Fruit fly (Drosophila melanogaster) whole organism, embryonic: Measurements from ENCODE around the gene CG17239.
A peak's percentile ranks its signal among the peaks of the same experiment; 100 is the strongest.

Experiments used
- BEAF-32 ChIP-seq: fragments of 200-800 bp; sonication (Bioruptor generic); optimal IDR thresholded peaks from 3 replicates; lab custom pipeline; 2017; ENCODE audit warnings: missing biosample characterization, missing genetic modification characterization, mild to moderate bottlenecking, moderate library complexity, missing genetic modification reagents
- Bgb ChIP-seq: fragments of 200-800 bp; sonication (Bioruptor generic); IDR thresholded peaks from 2 replicates; pipeline ENCODE4 v1.3.6; 2022; ENCODE audit warnings: missing biosample characterization, missing genetic modification characterization; ENCODE audit not compliant: partially characterized antibody
- Bteb2 ChIP-seq: fragments of 200-800 bp; sonication (Bioruptor generic); optimal IDR thresholded peaks from 2 replicates; lab custom pipeline; 2016; ENCODE audit warnings: missing biosample characterization, missing genetic modification characterization
- CG12391 ChIP-seq: fragments of 200-800 bp; sonication (Bioruptor generic); optimal IDR thresholded peaks from 3 replicates; lab custom pipeline; 2018; ENCODE audit warnings: missing biosample characterization, mild to moderate bottlenecking, missing genetic modification characterization, moderate library complexity
- CG12769 ChIP-seq: fragments of 200-800 bp; sonication (Bioruptor generic); optimal IDR thresholded peaks from 2 replicates; lab custom pipeline; 2019; ENCODE audit warnings: missing biosample characterization, mild to moderate bottlenecking, missing genetic modification characterization, moderate library complexity
- CG12942 ChIP-seq: fragments of 200-800 bp; sonication (Bioruptor generic); optimal IDR thresholded peaks from 3 replicates; lab custom pipeline; 2016; ENCODE audit warnings: missing biosample characterization, missing genetic modification characterization
- CG17912 ChIP-seq: fragments of 200-800 bp; sonication (Bioruptor generic); optimal IDR thresholded peaks from 2 replicates; lab custom pipeline; 2018; ENCODE audit warnings: missing biosample characterization, mild to moderate bottlenecking, missing genetic modification characterization
- CG18476 ChIP-seq: fragments of 200-800 bp; sonication (Bioruptor generic); optimal IDR thresholded peaks from 2 replicates; lab custom pipeline; 2016; ENCODE audit warnings: missing biosample characterization, mild to moderate bottlenecking, missing genetic modification characterization
- CG18619 ChIP-seq: fragments of 200-800 bp; sonication (Bioruptor generic); optimal IDR thresholded peaks from 3 replicates; lab custom pipeline; 2017; ENCODE audit warnings: missing biosample characterization, mild to moderate bottlenecking, missing genetic modification characterization
- CG2116 ChIP-seq: fragments of 200-800 bp; sonication (Bioruptor generic); optimal IDR thresholded peaks from 3 replicates; lab custom pipeline; 2018; ENCODE audit warnings: missing biosample characterization, mild to moderate bottlenecking, missing genetic modification characterization
- CG31441 ChIP-seq: fragments of 200-800 bp; sonication (Bioruptor generic); IDR thresholded peaks from 2 replicates; pipeline ENCODE4 v1.3.6; 2022; ENCODE audit warnings: missing biosample characterization, missing genetic modification characterization
- CG32772 ChIP-seq: fragments of 200-800 bp; sonication (Bioruptor generic); IDR thresholded peaks from 2 replicates; pipeline ENCODE4 v1.3.6; 2022; ENCODE audit warnings: missing biosample characterization, missing genetic modification characterization
- CG3281 ChIP-seq: fragments of 200-800 bp; sonication (Bioruptor generic); optimal IDR thresholded peaks from 3 replicates; lab custom pipeline; 2017; ENCODE audit warnings: missing biosample characterization, mild to moderate bottlenecking, missing genetic modification characterization
- CG34224 ChIP-seq: fragments of 200-800 bp; sonication (Bioruptor generic); IDR thresholded peaks from 3 replicates; pipeline ENCODE4 v1.3.6; 2022; ENCODE audit warnings: missing biosample characterization, missing genetic modification characterization; ENCODE audit not compliant: partially characterized antibody
- CG3726 ChIP-seq: fragments of 200-800 bp; sonication (Bioruptor generic); IDR thresholded peaks from 3 replicates; pipeline ENCODE4, ENCODE4 v1.3.6; 2022; ENCODE audit warnings: missing biosample characterization, missing genetic modification characterization
- CG6254 ChIP-seq: fragments of 200-800 bp; sonication (Bioruptor generic); optimal IDR thresholded peaks from 3 replicates; lab custom pipeline; 2017; ENCODE audit warnings: mild to moderate bottlenecking, missing biosample characterization, missing genetic modification reagents, missing genetic modification characterization
- CG7839 ChIP-seq: fragments of 200-800 bp; sonication (Bioruptor generic); optimal IDR thresholded peaks from 3 replicates; lab custom pipeline; 2018; ENCODE audit warnings: missing biosample characterization, mild to moderate bottlenecking, missing genetic modification characterization, moderate library complexity
- CG9215 ChIP-seq: fragments of 200-800 bp; sonication (Bioruptor generic); IDR thresholded peaks from 2 replicates; pipeline ENCODE4 v1.3.6; 2022; ENCODE audit warnings: missing biosample characterization, missing genetic modification characterization
- CG9817 ChIP-seq: fragments of 200-800 bp; sonication (Bioruptor generic); optimal IDR thresholded peaks from 2 replicates; lab custom pipeline; 2018; ENCODE audit warnings: missing biosample characterization, mild to moderate bottlenecking, missing genetic modification characterization, moderate library complexity
- Chrac-16 ChIP-seq: fragments of 200-800 bp; sonication (Bioruptor generic); optimal IDR thresholded peaks from 3 replicates; lab custom pipeline; 2016; ENCODE audit warnings: missing biosample characterization, missing genetic modification characterization
- CoRest ChIP-seq: fragments of 200-800 bp; sonication (Bioruptor generic); optimal IDR thresholded peaks from 3 replicates; lab custom pipeline; 2018; ENCODE audit warnings: missing biosample characterization, mild to moderate bottlenecking, missing genetic modification characterization, moderate library complexity
- Drgx ChIP-seq: fragments of 200-800 bp; sonication (Bioruptor generic); IDR thresholded peaks from 2 replicates; pipeline ENCODE4 v1.3.6; 2022; ENCODE audit warnings: missing biosample characterization, missing genetic modification characterization
- Gsc ChIP-seq: fragments of 200-800 bp; sonication (Bioruptor generic); IDR thresholded peaks from 2 replicates; pipeline ENCODE4 v1.3.6; 2022; ENCODE audit warnings: missing biosample characterization, missing genetic modification characterization
- HHEX ChIP-seq: fragments of 200-800 bp; sonication (Bioruptor generic); optimal IDR thresholded peaks from 3 replicates; lab custom pipeline; 2017; ENCODE audit warnings: missing biosample characterization, mild to moderate bottlenecking, missing genetic modification characterization, missing genetic modification reagents
- Hr3 ChIP-seq: fragments of 200-800 bp; sonication (Bioruptor generic); optimal IDR thresholded peaks from 3 replicates; lab custom pipeline; 2016; ENCODE audit warnings: missing biosample characterization, missing genetic modification characterization
- Jarid2 ChIP-seq: fragments of 200-800 bp; sonication (Bioruptor generic); optimal IDR thresholded peaks from 3 replicates; lab custom pipeline; 2017; ENCODE audit warnings: mild to moderate bottlenecking, missing biosample characterization, missing genetic modification reagents, missing genetic modification characterization
- NK7.1 ChIP-seq: fragments of 200-800 bp; sonication (Bioruptor generic); optimal IDR thresholded peaks from 3 replicates; lab custom pipeline; 2016; ENCODE audit warnings: missing biosample characterization, missing genetic modification characterization
- Nf-YB ChIP-seq: fragments of 200-800 bp; sonication (Bioruptor generic); optimal IDR thresholded peaks from 3 replicates; lab custom pipeline; 2019; ENCODE audit warnings: missing biosample characterization, mild to moderate bottlenecking, missing genetic modification characterization, moderate library complexity
- Opbp ChIP-seq: fragments of 200-800 bp; sonication (Bioruptor generic); IDR thresholded peaks from 3 replicates; pipeline ENCODE4 v1.3.6; 2022; ENCODE audit warnings: missing biosample characterization, missing genetic modification characterization; ENCODE audit not compliant: partially characterized antibody
- Poxn ChIP-seq: fragments of 200-800 bp; sonication (Bioruptor generic); IDR thresholded peaks from 2 replicates; pipeline ENCODE4 v1.3.6; 2022; ENCODE audit warnings: missing biosample characterization, missing genetic modification characterization
- Scr ChIP-seq: fragments of 200-800 bp; sonication (Bioruptor generic); IDR thresholded peaks from 2 replicates; pipeline ENCODE4 v1.3.6; 2022; ENCODE audit warnings: missing biosample characterization, missing genetic modification characterization; ENCODE audit not compliant: partially characterized antibody
- Sox100B ChIP-seq: fragments of 200-800 bp; sonication (Bioruptor generic); optimal IDR thresholded peaks from 3 replicates; lab custom pipeline; 2018; ENCODE audit warnings: missing biosample characterization, mild to moderate bottlenecking, missing genetic modification characterization
- Taf1 ChIP-seq: fragments of 200-800 bp; sonication (Bioruptor generic); IDR thresholded peaks from 2 replicates; pipeline ENCODE4 v1.3.6; 2022; ENCODE audit warnings: missing biosample characterization, missing genetic modification characterization
- Xbp1 ChIP-seq: fragments of 200-800 bp; sonication (Bioruptor generic); optimal IDR thresholded peaks from 3 replicates; lab custom pipeline; 2016; ENCODE audit warnings: missing biosample characterization, mild to moderate bottlenecking, missing genetic modification characterization
- al ChIP-seq: fragments of 200-800 bp; sonication (Bioruptor generic); IDR thresholded peaks from 2 replicates; pipeline ENCODE4 v1.3.6; 2022; ENCODE audit warnings: missing biosample characterization, missing genetic modification characterization
- btn ChIP-seq: fragments of 200-800 bp; sonication (Bioruptor generic); optimal IDR thresholded peaks from 2 replicates; lab custom pipeline; 2016; ENCODE audit warnings: missing biosample characterization, missing genetic modification characterization
- ind ChIP-seq: fragments of 200-800 bp; sonication (Bioruptor generic); optimal IDR thresholded peaks from 3 replicates; lab custom pipeline; 2016; ENCODE audit warnings: missing biosample characterization, missing genetic modification characterization
- mam ChIP-seq: fragments of 200-800 bp; sonication (Bioruptor generic); optimal IDR thresholded peaks from 3 replicates; lab custom pipeline; 2016; ENCODE audit warnings: missing biosample characterization, missing genetic modification characterization
- rib ChIP-seq: fragments of 200-800 bp; sonication (Bioruptor generic); IDR thresholded peaks from 2 replicates; pipeline ENCODE4 v1.3.6; 2022; ENCODE audit warnings: missing biosample characterization, missing genetic modification characterization
- sna ChIP-seq: fragments of 200-800 bp; sonication (Bioruptor generic); IDR thresholded peaks from 2 replicates; pipeline ENCODE4 v1.3.6; 2022; ENCODE audit warnings: missing biosample characterization, missing genetic modification characterization; ENCODE audit not compliant: partially characterized antibody
- so ChIP-seq: fragments of 200-800 bp; sonication (Bioruptor generic); IDR thresholded peaks from 3 replicates; pipeline ENCODE4 v1.3.6; 2022; ENCODE audit warnings: missing biosample characterization, missing genetic modification characterization
- sr ChIP-seq: fragments of 200-800 bp; sonication (Bioruptor generic); IDR thresholded peaks from 3 replicates; pipeline ENCODE4 v1.3.6; 2022; ENCODE audit warnings: missing biosample characterization, missing genetic modification characterization
- tna ChIP-seq: fragments of 200-800 bp; sonication (Bioruptor generic); IDR thresholded peaks from 2 replicates; pipeline ENCODE4 v1.3.6; 2022; ENCODE audit warnings: missing biosample characterization, missing genetic modification characterization; ENCODE audit not compliant: partially characterized antibody
- twi ChIP-seq: fragments of 200-800 bp; optimal IDR thresholded peaks from 2 replicates; lab custom pipeline; 2019; ENCODE audit warnings: missing biosample characterization, mild to moderate bottlenecking, missing genetic modification characterization, moderate library complexity
- vvl ChIP-seq: fragments of 200-800 bp; sonication (Bioruptor generic); IDR thresholded peaks from 2 replicates; pipeline ENCODE4 v1.3.6; 2022; ENCODE audit warnings: missing biosample characterization, missing genetic modification characterization
- zen2 ChIP-seq: fragments of 200-800 bp; sonication (Bioruptor generic); IDR thresholded peaks from 3 replicates; pipeline ENCODE4 v1.3.6; 2022; ENCODE audit warnings: missing biosample characterization, missing genetic modification characterization; ENCODE audit not compliant: partially characterized antibody

The CG17239 gene

dm6 chr2L:2227316-2227715, 24.8 kb downstream of the CG17239 start (continued):
- no peak for TF ChIP-seq btn (GFP tag; lab: Kevin White, UChicago)
- TF ChIP-seq CG31441 (GFP tag; lab: Robert Waterston, UW), result peak; percentile 44; the same call in 1 of the 2 replicates
- TF ChIP-seq CG12942 (GFP tag; lab: Kevin White, UChicago), result peak; percentile 37
- TF ChIP-seq Xbp1 (GFP tag; lab: Kevin White, UChicago), result peak; percentile 54
- no peak for TF ChIP-seq CG9215 (GFP tag; lab: Robert Waterston, UW)
- TF ChIP-seq CG12391 (tag; lab: Kevin White, UChicago), result peak; percentile 37
- TF ChIP-seq CG34224 (GFP tag; lab: Robert Waterston, UW), result no peak
- TF ChIP-seq, all 482 proteins: peak for 189

DNA sequence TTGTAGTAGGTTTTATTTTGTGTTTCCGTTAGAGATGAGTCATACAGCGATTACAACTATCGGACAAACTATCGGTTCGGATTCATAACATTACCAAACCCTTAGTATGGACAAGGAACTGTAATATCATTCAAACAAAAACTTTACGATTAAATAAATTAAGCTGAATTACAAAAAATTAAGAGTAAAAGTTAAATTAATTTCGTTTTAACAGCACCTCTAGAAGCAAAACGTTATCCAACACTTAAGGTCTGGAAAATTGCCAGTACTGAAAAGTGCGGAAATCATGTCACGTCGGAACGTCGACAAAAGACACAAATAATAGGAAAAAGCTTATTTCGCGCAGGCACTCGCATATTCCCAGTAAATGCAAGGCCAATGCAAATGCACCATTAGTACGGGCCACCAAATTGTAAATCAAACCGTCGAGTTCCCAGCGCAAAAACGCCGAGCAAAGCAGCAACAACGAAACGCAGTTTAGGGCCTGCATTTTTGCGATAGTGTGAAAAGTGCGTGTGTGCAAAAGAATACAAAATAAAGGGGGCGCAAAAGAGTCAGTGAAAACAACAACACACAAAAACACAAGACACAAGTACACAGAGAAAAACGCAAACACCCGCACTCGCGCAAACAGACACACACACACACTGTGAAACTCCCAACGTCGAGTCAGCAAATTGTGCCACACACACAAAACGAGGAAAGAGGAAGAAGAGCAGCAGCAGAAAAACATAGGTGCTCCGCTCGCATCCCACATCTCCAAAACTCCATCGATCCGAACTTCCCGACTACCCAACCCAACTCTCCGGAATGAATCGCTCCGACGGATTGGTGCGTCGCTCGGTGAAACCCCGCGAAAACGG, 25.7 kb downstream of the CG17239 start, which contains the start of the genes CG15387 and sau:
Gene CG15387, minus strand, starts transcription at position 36 of the 863 bp plus-strand sequence.
Gene sau, plus strand, starts transcription at position 84 of the 863 bp plus-strand sequence.
- TF ChIP-seq CG2116 (peak; percentile 90), Drgx (GFP tag; lab: Robert Waterston, UW) (peak; percentile 65), zen2 (GFP tag; lab: Robert Waterston, UW) (peak; percentile 84; the same call in 2 of the 3 replicates), Sox100B (GFP tag; lab: Kevin White, UChicago) (peak; percentile 88), Nf-YB (peak; percentile 64), Bteb2 (GFP tag; lab: Kevin White, UChicago) (peak; percentile 91), CG17912 (GFP tag; lab: Kevin White, UChicago) (peak; percentile 69), sna (GFP tag; lab: Robert Waterston, UW) (peak; percentile 94), CG6254 (GFP tag; lab: Kevin White, UChicago) (no peak), Opbp (GFP tag; lab: Robert Waterston, UW) (peak; percentile 82), sr (GFP tag; lab: Robert Waterston, UW) (no peak), CG7839 (tag; lab: Kevin White, UChicago) (peak; percentile 85), twi (tag; lab: Kevin White, UChicago) (peak; percentile 78), Gsc (GFP tag; lab: Robert Waterston, UW) (no peak), Jarid2 (GFP tag; lab: Kevin White, UChicago) (peak; percentile 59), CG32772 (GFP tag; lab: Robert Waterston, UW) (peak; percentile 75), Bgb (GFP tag; lab: Robert Waterston, UW) (peak; percentile 88), Hr3 (GFP tag; lab: Kevin White, UChicago) (peak; percentile 85), Scr (GFP tag; lab: Robert Waterston, UW) (peak; percentile 97), CG18619 (GFP tag; lab: Kevin White, UChicago) (peak; percentile 78), vvl (GFP tag; lab: Robert Waterston, UW) (peak; percentile 88), tna (peak; percentile 72; the same call in 1 of the 2 replicates), Poxn (GFP tag; lab: Robert Waterston, UW) (peak; percentile 41; the same call in 1 of the 2 replicates), NK7.1 (GFP tag; lab: Kevin White, UChicago) (peak; percentile 70), ind (GFP tag; lab: Kevin White, UChicago) (peak; percentile 89), HHEX (GFP tag; lab: Kevin White, UChicago) (peak; percentile 82), Chrac-16 (GFP tag; lab: Kevin White, UChicago) (peak; percentile 91), BEAF-32 (GFP tag; lab: Kevin White, UChicago) (peak; percentile 95), Taf1 (GFP tag; lab: Robert Waterston, UW) (peak; percentile 69; the same call in 1 of the 2 replicates), mam (GFP tag; lab: Kevin White, UChicago) (peak; percentile 95), CG9817 (tag; lab: Kevin White, UChicago) (peak; percentile 89), al (peak; percentile 79), CG18476 (GFP tag; lab: Kevin White, UChicago) (peak; percentile 89), CG3726 (GFP tag; lab: Robert Waterston, UW) (peak; percentile 52; the same call in 1 of the 3 replicates), rib (peak; percentile 75), CG12769 (tag; lab: Kevin White, UChicago) (peak; percentile 83), so (GFP tag; lab: Robert Waterston, UW) (peak; percentile 82), CoRest (tag; lab: Kevin White, UChicago) (peak; percentile 91), CG3281 (peak; percentile 87)
